Worm (Caenorhabditis elegans) whole organism, late embryonic: ENCODE data around the gene bud-13.

ENCODE experiments used
- C38D4.7 ChIP-seq: fragments of 200-800 bp; sonication (Bioruptor generic); optimal IDR thresholded peaks from 2 replicates; lab custom pipeline; 2018; ENCODE audit warnings: mild to moderate bottlenecking, missing genetic modification characterization, moderate library complexity, missing compliant biosample characterization
- F13H6.1 ChIP-seq: sonication (generic microtip); optimal IDR thresholded peaks from 2 replicates; lab custom pipeline; 2016; ENCODE audit warnings: missing genetic modification characterization, missing compliant biosample characterization
- T23F11.4 ChIP-seq: fragments of 200-800 bp; sonication (Bioruptor generic); optimal IDR thresholded peaks from 2 replicates; lab custom pipeline; 2018; ENCODE audit warnings: mild to moderate bottlenecking, missing genetic modification characterization, missing compliant biosample characterization
- Y22D7AL.16 ChIP-seq: sonication (generic microtip); optimal IDR thresholded peaks from 2 replicates; lab custom pipeline; 2016; ENCODE audit warnings: missing genetic modification characterization, missing compliant biosample characterization
- ahr-1 ChIP-seq: sonication (generic microtip); optimal IDR thresholded peaks from 2 replicates; lab custom pipeline; 2016; ENCODE audit warnings: missing genetic modification characterization, missing compliant biosample characterization
- ama-1 ChIP-seq: fragments of 150-350 bp; optimal IDR thresholded peaks from 2 replicates; lab custom pipeline; 2014
- ceh-14 ChIP-seq: sonication (generic microtip); optimal IDR thresholded peaks from 2 replicates; lab custom pipeline; 2016; ENCODE audit warnings: missing genotype, missing genetic modification characterization, missing compliant biosample characterization
- ceh-19 ChIP-seq: fragments of 200-800 bp; sonication (Bioruptor generic); optimal IDR thresholded peaks from 2 replicates; lab custom pipeline; 2018; ENCODE audit warnings: mild to moderate bottlenecking, missing genetic modification characterization, missing compliant biosample characterization
- ceh-2 ChIP-seq: sonication (generic microtip); optimal IDR thresholded peaks from 2 replicates; lab custom pipeline; 2016; ENCODE audit warnings: missing genotype, missing genetic modification characterization, missing compliant biosample characterization
- ceh-24 ChIP-seq: sonication (generic microtip); optimal IDR thresholded peaks from 2 replicates; lab custom pipeline; 2016; ENCODE audit warnings: mild to moderate bottlenecking, missing genetic modification characterization, missing compliant biosample characterization
- ceh-31 ChIP-seq: sonication (generic microtip); optimal IDR thresholded peaks from 2 replicates; lab custom pipeline; 2016; ENCODE audit warnings: missing genetic modification characterization, missing compliant biosample characterization
- ceh-34 ChIP-seq: sonication (generic microtip); optimal IDR thresholded peaks from 2 replicates; lab custom pipeline; 2016; ENCODE audit warnings: mild to moderate bottlenecking, missing genetic modification characterization, missing compliant biosample characterization
- ceh-48 ChIP-seq: sonication (generic microtip); optimal IDR thresholded peaks from 2 replicates; lab custom pipeline; 2016; ENCODE audit warnings: missing genetic modification characterization, inconsistent platforms, missing compliant biosample characterization
- ceh-6 ChIP-seq: fragments of 200-800 bp; sonication (Bioruptor generic); optimal IDR thresholded peaks from 2 replicates; lab custom pipeline; 2018; ENCODE audit warnings: mild to moderate bottlenecking, missing genetic modification characterization, missing compliant biosample characterization
- ceh-9 ChIP-seq: sonication (generic microtip); optimal IDR thresholded peaks from 2 replicates; lab custom pipeline; 2016; ENCODE audit warnings: mild to moderate bottlenecking, missing genetic modification characterization, inconsistent platforms, missing compliant biosample characterization
- che-1 ChIP-seq: sonication (generic microtip); optimal IDR thresholded peaks from 2 replicates; lab custom pipeline; 2016; ENCODE audit warnings: mild to moderate bottlenecking, missing genetic modification characterization, missing compliant biosample characterization
- dmd-4 ChIP-seq: sonication (generic microtip); optimal IDR thresholded peaks from 2 replicates; lab custom pipeline; 2016; ENCODE audit warnings: borderline replicate concordance, missing genetic modification characterization, missing compliant biosample characterization
- elt-4 ChIP-seq: sonication (generic microtip); optimal IDR thresholded peaks from 2 replicates; lab custom pipeline; 2016; ENCODE audit warnings: missing genetic modification characterization, missing compliant biosample characterization
- ets-4 ChIP-seq: sonication (generic microtip); optimal IDR thresholded peaks from 2 replicates; lab custom pipeline; 2016; ENCODE audit warnings: missing genetic modification characterization, missing compliant biosample characterization
- eyg-1 ChIP-seq: sonication (generic microtip); optimal IDR thresholded peaks from 2 replicates; lab custom pipeline; 2016; ENCODE audit warnings: missing genotype, missing genetic modification characterization, missing compliant biosample characterization
- fkh-10 ChIP-seq: fragments of 150-350 bp; optimal IDR thresholded peaks from 2 replicates; lab custom pipeline; 2014; ENCODE audit warnings: missing biosample characterization, missing genetic modification reagents, missing genetic modification characterization
- fkh-6 ChIP-seq: sonication (generic microtip); optimal IDR thresholded peaks from 2 replicates; lab custom pipeline; 2016; ENCODE audit warnings: missing genetic modification characterization, missing compliant biosample characterization
- gmeb-2 ChIP-seq: sonication (generic microtip); optimal IDR thresholded peaks from 2 replicates; lab custom pipeline; 2016; ENCODE audit warnings: missing genetic modification characterization, inconsistent platforms, missing compliant biosample characterization
- hlh-8 ChIP-seq: sonication (generic microtip); optimal IDR thresholded peaks from 2 replicates; lab custom pipeline; 2016; ENCODE audit warnings: missing genotype, missing genetic modification characterization, missing compliant biosample characterization
- lim-6 ChIP-seq: sonication (generic microtip); optimal IDR thresholded peaks from 2 replicates; lab custom pipeline; 2016; ENCODE audit warnings: missing genetic modification characterization, missing compliant biosample characterization
- mec-3 ChIP-seq: sonication (generic microtip); optimal IDR thresholded peaks from 2 replicates; lab custom pipeline; 2016; ENCODE audit warnings: borderline replicate concordance, missing genetic modification characterization, missing compliant biosample characterization
- nfya-1 ChIP-seq: sonication (generic microtip); optimal IDR thresholded peaks from 2 replicates; lab custom pipeline; 2017; ENCODE audit warnings: missing genetic modification characterization, mild to moderate bottlenecking, missing compliant biosample characterization, antibody characterized with exemption, moderate library complexity
- odd-2 ChIP-seq: sonication (generic microtip); optimal IDR thresholded peaks from 2 replicates; lab custom pipeline; 2017; ENCODE audit warnings: antibody characterized with exemption, mild to moderate bottlenecking, missing genetic modification characterization, missing compliant biosample characterization
- pag-3 ChIP-seq: sonication (generic microtip); optimal IDR thresholded peaks from 2 replicates; lab custom pipeline; 2016; ENCODE audit warnings: missing compliant biosample characterization, missing genetic modification characterization, borderline replicate concordance
- pat-9 ChIP-seq: fragments of 200-800 bp; sonication (Bioruptor generic); optimal IDR thresholded peaks from 2 replicates; lab custom pipeline; 2018; ENCODE audit warnings: mild to moderate bottlenecking, missing genetic modification characterization, moderate library complexity, missing compliant biosample characterization
- pha-4 ChIP-seq: fragments of 150-350 bp; optimal IDR thresholded peaks from 2 replicates; lab custom pipeline; 2018; ENCODE audit warnings: missing biosample characterization, missing genetic modification reagents, missing genetic modification characterization
- pqm-1 ChIP-seq: sonication (generic microtip); optimal IDR thresholded peaks from 2 replicates; lab custom pipeline; 2016; ENCODE audit warnings: missing genetic modification characterization, missing compliant biosample characterization
- ref-2 ChIP-seq: sonication (generic microtip); optimal IDR thresholded peaks from 2 replicates; lab custom pipeline; 2016; ENCODE audit warnings: missing genetic modification characterization, missing compliant biosample characterization
- rnt-1 ChIP-seq: sonication (generic microtip); optimal IDR thresholded peaks from 2 replicates; lab custom pipeline; 2016; ENCODE audit warnings: missing genetic modification characterization, missing compliant biosample characterization
- sdc-2 ChIP-seq: sonication (generic microtip); optimal IDR thresholded peaks from 2 replicates; lab custom pipeline; 2016; ENCODE audit warnings: missing genotype, missing genetic modification characterization, missing compliant biosample characterization
- sox-2 ChIP-seq: fragments of 200-800 bp; sonication (Bioruptor generic); IDR thresholded peaks from 2 replicates; pipeline ENCODE4 v1.3.6; 2022; ENCODE audit warnings: missing genetic modification reagents, missing genetic modification characterization, missing compliant biosample characterization
- syd-9 ChIP-seq: sonication (generic microtip); optimal IDR thresholded peaks from 2 replicates; lab custom pipeline; 2016; ENCODE audit warnings: mild to moderate bottlenecking, missing genetic modification characterization, moderate library complexity, missing compliant biosample characterization
- tbx-2 ChIP-seq: sonication (generic microtip); optimal IDR thresholded peaks from 2 replicates; lab custom pipeline; 2016; ENCODE audit warnings: missing genetic modification characterization, missing compliant biosample characterization
- tbx-7 ChIP-seq: sonication (generic microtip); optimal IDR thresholded peaks from 2 replicates; lab custom pipeline; 2016; ENCODE audit warnings: missing genotype, missing genetic modification characterization, missing compliant biosample characterization
- unc-55 ChIP-seq: sonication (generic microtip); optimal IDR thresholded peaks from 2 replicates; lab custom pipeline; 2017; ENCODE audit warnings: missing biosample characterization, missing genetic modification reagents, missing genetic modification characterization
- zip-5 ChIP-seq: sonication (generic microtip); optimal IDR thresholded peaks from 2 replicates; lab custom pipeline; 2016; ENCODE audit warnings: missing genetic modification characterization, missing compliant biosample characterization
- ztf-16 ChIP-seq: sonication (generic microtip); optimal IDR thresholded peaks from 2 replicates; lab custom pipeline; 2017; ENCODE audit warnings: missing genetic modification characterization, missing compliant biosample characterization

The bud-13 gene

ce11 chrIII:8967639-8968038 is at the start of gene bud-13, which contains the start of gene rpap-2:
TSS of gene bud-13 (minus strand) at chrIII:8967727.
TSS of gene rpap-2 (plus strand) at chrIII:8967967.
- TF ChIP-seq tbx-2 (peak; percentile 36), hlh-8 (tag; lab: Kevin White, UChicago) (peak; percentile 22), ceh-2 (tag; lab: Kevin White, UChicago) (peak; percentile 8), F13H6.1 (tag; lab: Kevin White, UChicago) (no peak), zip-5 (tag; lab: Kevin White, UChicago) (peak; percentile 15), ceh-48 (tag; lab: Kevin White, UChicago) (no peak), ceh-31 (tag; lab: Kevin White, UChicago) (peak; percentile 46)

DNA sequence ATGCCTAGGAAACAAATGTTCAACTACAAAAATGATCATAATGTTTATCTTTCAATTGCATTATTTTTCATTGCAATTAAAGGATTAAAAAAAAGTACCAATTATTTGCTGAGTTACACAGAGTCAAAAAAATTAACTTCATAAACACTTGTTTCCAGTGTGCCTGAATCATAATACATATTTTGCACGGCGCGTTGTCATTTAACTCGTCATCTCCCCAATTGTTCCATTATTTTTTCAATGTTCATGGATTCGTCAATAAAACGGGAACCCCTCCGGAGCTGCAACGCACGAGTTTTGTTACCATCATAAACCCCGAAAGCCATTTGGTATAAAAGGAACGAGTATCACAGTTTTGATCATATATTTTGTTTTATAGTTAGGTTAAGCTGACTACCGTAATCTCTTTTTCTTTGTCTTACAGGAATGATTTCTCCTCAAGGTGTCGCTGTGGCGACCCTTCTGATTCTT is 49.7 kb upstream of the bud-13 start, which contains the start of gene F59B2.12:
Gene F59B2.12 (plus strand): TSS at position 421 of the 471 bp plus-strand sequence.
- no peak for TF ChIP-seq C38D4.7 (GFP tag; lab: Kevin White, UChicago)
- no peak for TF ChIP-seq unc-55 (GFP tag; lab: Kevin White, UChicago)
- TF ChIP-seq lim-6 (tag; lab: Kevin White, UChicago) = no peak
- no peak for TF ChIP-seq tbx-2
- TF ChIP-seq ceh-34 (tag; lab: Kevin White, UChicago) = no peak
- no peak for TF ChIP-seq eyg-1
- TF ChIP-seq dmd-4 = no peak
- no peak for TF ChIP-seq ceh-2 (tag; lab: Kevin White, UChicago)
- no peak for TF ChIP-seq tbx-7 (tag; lab: Kevin White, UChicago)
- no peak for TF ChIP-seq Y22D7AL.16
- no peak for TF ChIP-seq fkh-10 (GFP tag; lab: Kevin White, UChicago)
- no peak for TF ChIP-seq ceh-19 (GFP tag; lab: Kevin White, UChicago)
- no peak for TF ChIP-seq pat-9 (tag; lab: Kevin White, UChicago)
- no peak for TF ChIP-seq ceh-14
- no peak for TF ChIP-seq che-1

DNA sequence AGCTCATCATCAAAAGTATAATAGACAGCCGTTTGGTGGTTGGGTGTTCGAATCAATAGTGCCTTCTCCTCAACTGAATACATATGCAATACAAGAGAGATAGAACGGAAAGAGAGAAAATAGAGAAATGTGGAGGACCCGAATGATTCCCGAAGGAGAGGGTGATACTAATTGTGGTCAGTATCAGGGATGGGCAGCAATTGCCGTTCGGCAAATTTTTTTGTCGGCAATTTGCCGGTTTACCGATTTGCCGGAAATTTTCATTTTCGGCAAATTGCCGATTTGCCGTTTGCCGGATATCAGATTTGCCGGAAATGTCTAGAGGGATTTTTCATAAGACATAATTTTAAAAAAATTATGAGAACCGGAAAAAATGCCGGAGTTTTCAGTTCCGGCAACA is 44.8 kb upstream of the bud-13 start, which contains the start of gene F59B2.9:
Gene F59B2.9 (minus strand): TSS at position 101 of the 400 bp plus-strand sequence.
- TF ChIP-seq gmeb-2 (tag; lab: Kevin White, UChicago) (no peak), ceh-48 (tag; lab: Kevin White, UChicago) (peak; percentile 9)
- TF ChIP-seq, all 69 proteins: peak for 1

DNA sequence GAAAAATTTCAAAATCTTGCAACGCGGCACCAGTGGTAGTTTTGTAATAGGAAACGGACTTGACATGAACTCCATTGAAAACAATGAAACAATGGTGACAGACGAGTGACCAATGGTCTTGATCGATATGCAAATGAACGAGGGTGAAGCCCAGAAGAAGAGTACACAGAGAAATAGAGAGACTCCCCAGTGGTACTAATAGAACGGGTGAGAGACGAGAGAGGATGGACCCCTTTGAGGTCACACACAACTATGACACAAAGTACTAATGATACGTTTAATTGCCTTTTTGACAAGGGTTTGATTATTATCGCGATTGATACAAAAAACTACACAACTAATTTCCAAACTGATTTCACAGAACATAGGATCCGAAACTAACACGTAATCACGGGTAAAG is 42.5 kb upstream of the bud-13 start, which contains the start of gene F59B2.8:
Gene F59B2.8 (minus strand): TSS at position 151 of the 400 bp plus-strand sequence.
- TF ChIP-seq nfya-1 (tag; lab: Kevin White, UChicago) = peak; percentile 27
- TF ChIP-seq unc-55 (GFP tag; lab: Kevin White, UChicago) = peak; percentile 59
- no peak for TF ChIP-seq C38D4.7 (GFP tag; lab: Kevin White, UChicago)
- TF ChIP-seq ceh-31 (tag; lab: Kevin White, UChicago) = peak; percentile 39

DNA sequence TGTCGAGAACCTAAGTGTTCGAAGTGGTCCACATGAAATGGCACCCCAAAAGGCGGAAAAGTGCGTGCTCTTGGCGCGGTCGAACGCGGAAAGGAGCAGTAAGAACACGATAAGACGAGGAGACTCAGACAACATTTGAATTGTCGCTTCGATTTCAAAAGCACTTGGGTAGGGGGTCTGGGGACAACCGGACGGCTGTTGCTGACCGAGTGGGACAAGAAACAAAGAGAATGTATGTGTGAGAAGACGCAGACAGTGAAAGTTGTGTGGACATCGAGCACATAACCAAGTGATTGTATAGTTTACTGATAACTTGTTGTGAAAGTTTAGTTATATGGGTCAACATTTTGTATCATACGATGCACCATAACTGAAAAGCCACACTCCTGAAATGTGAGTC is 39.7 kb upstream of the bud-13 start:
- TF ChIP-seq fkh-10 (GFP tag; lab: Kevin White, UChicago) (no peak), Y22D7AL.16 (no peak), zip-5 (tag; lab: Kevin White, UChicago) (no peak), ref-2 (tag; lab: Kevin White, UChicago) (peak; percentile 15), ztf-16 (tag; lab: Kevin White, UChicago) (no peak), sdc-2 (tag; lab: Kevin White, UChicago) (no peak), elt-4 (tag; lab: Kevin White, UChicago) (no peak), pqm-1 (tag; lab: Kevin White, UChicago) (no peak), mec-3 (no peak), ahr-1 (no peak), ets-4 (tag; lab: Kevin White, UChicago) (no peak), nfya-1 (tag; lab: Kevin White, UChicago) (no peak), dmd-4 (no peak), T23F11.4 (peak; percentile 28), hlh-8 (tag; lab: Kevin White, UChicago) (no peak), che-1 (no peak), syd-9 (tag; lab: Kevin White, UChicago) (peak; percentile 87), rnt-1 (tag; lab: Kevin White, UChicago) (no peak), ceh-9 (tag; lab: Kevin White, UChicago) (no peak), tbx-2 (peak; percentile 46), pag-3 (tag; lab: Kevin White, UChicago) (no peak), ceh-24 (no peak), ceh-6 (GFP tag; lab: Kevin White, UChicago) (no peak), odd-2 (no peak), eyg-1 (no peak), ceh-34 (tag; lab: Kevin White, UChicago) (no peak), sox-2 (GFP tag; lab: Robert Waterston, UW) (no peak; the same call in 1 of the 2 replicates), fkh-6 (tag; lab: Kevin White, UChicago) (no peak), ama-1 (lab: Kevin White, UChicago) (no peak), C38D4.7 (GFP tag; lab: Kevin White, UChicago) (no peak), pha-4 (no peak), unc-55 (GFP tag; lab: Kevin White, UChicago) (peak; percentile 85)
